Worm (Caenorhabditis elegans) whole organism, L1 larva: ENCODE measurements around the gene mtg-1.

Experiments used
- aly-2 ChIP-seq: fragments of 150-350 bp; optimal IDR thresholded peaks from 2 replicates; lab custom pipeline; 2014; ENCODE audit warnings: missing biosample characterization, missing genetic modification characterization
- ama-1 ChIP-seq: fragments of 150-350 bp; optimal IDR thresholded peaks from 2 replicates; lab custom pipeline; 2014
- ces-1 ChIP-seq: fragments of 150-350 bp; optimal IDR thresholded peaks from 2 replicates; lab custom pipeline; 2014; ENCODE audit warnings: missing biosample characterization, missing genetic modification reagents, missing genetic modification characterization
- egl-27 ChIP-seq, 2 experiments: fragments of 150-350 bp in 1 of 2; sonication (generic microtip); optimal IDR thresholded peaks; 3 replicates each; lab custom pipeline; 2017 to 2018; ENCODE audit warnings: missing biosample characterization in 2 of 2, missing genetic modification characterization in 2 of 2, missing genetic modification reagents in 2 of 2
- fkh-10 ChIP-seq: sonication (generic microtip); optimal IDR thresholded peaks from 2 replicates; lab custom pipeline; 2017; ENCODE audit warnings: missing biosample characterization, missing genetic modification reagents, missing genetic modification characterization
- fkh-4 ChIP-seq: sonication (generic microtip); optimal IDR thresholded peaks from 2 replicates; lab custom pipeline; 2016; ENCODE audit warnings: missing compliant biosample characterization, missing genetic modification characterization, borderline replicate concordance
- mef-2 ChIP-seq: fragments of 150-350 bp; optimal IDR thresholded peaks from 2 replicates; lab custom pipeline; 2014; ENCODE audit warnings: missing biosample characterization, missing genetic modification characterization
- nhr-237 ChIP-seq: fragments of 150-350 bp; optimal IDR thresholded peaks from 2 replicates; lab custom pipeline; 2014; ENCODE audit warnings: missing biosample characterization, missing genetic modification characterization
- sup-37 ChIP-seq: fragments of 200-800 bp; sonication (Bioruptor generic); optimal IDR thresholded peaks from 2 replicates; lab custom pipeline; 2018; ENCODE audit warnings: mild to moderate bottlenecking, missing genetic modification characterization, missing compliant biosample characterization
- zag-1 ChIP-seq: fragments of 150-350 bp; optimal IDR thresholded peaks from 2 replicates; lab custom pipeline; 2014; ENCODE audit warnings: missing biosample characterization, missing genetic modification characterization
- ztf-11 ChIP-seq, 2 experiments: sonication (generic microtip); optimal IDR thresholded peaks; 2 replicates each; lab custom pipeline; 2016 to 2017; ENCODE audit warnings: missing genetic modification characterization in 2 of 2, missing biosample characterization in 1 of 2, missing compliant biosample characterization in 1 of 2

- TF ChIP-seq mef-2 (tag; lab: Kevin White, UChicago) (no peak), egl-27 (tag; optimal IDR thresholded peaks at IDR 0.05; lab: Kevin White, UChicago) (no peak), zag-1 (tag; lab: Kevin White, UChicago) (no peak), aly-2 (tag; lab: Kevin White, UChicago) (no peak), fkh-10 (no peak), fkh-4 (tag; lab: Kevin White, UChicago) (peak; percentile 38), ztf-11 (tag; optimal IDR thresholded peaks at IDR 0.05; lab: Kevin White, UChicago) (peak in 1 of 2 experiments; percentile 65), ama-1 (no peak), sup-37 (GFP tag; lab: Kevin White, UChicago) (peak; percentile 38), nhr-237 (tag; lab: Kevin White, UChicago) (no peak), ces-1 (GFP tag; lab: Kevin White, UChicago) (no peak)
Measured at ce11 chrIII:1558441-1559159, 25.0 kb downstream of the mtg-1 start, which contains the start of the genes eelo-1 and Y67D2.2.
